Worm (Caenorhabditis elegans) whole organism, late embryonic: ENCODE results near the gene ubxn-4.

ENCODE experiments used
- C38D4.7 ChIP-seq: fragments of 200-800 bp; sonication (Bioruptor generic); optimal IDR thresholded peaks from 2 replicates; lab custom pipeline; 2018; ENCODE audit warnings: mild to moderate bottlenecking, missing genetic modification characterization, moderate library complexity, missing compliant biosample characterization
- ahr-1 ChIP-seq: sonication (generic microtip); optimal IDR thresholded peaks from 2 replicates; lab custom pipeline; 2016; ENCODE audit warnings: missing genetic modification characterization, missing compliant biosample characterization
- ceh-2 ChIP-seq: sonication (generic microtip); optimal IDR thresholded peaks from 2 replicates; lab custom pipeline; 2016; ENCODE audit warnings: missing genotype, missing genetic modification characterization, missing compliant biosample characterization
- ceh-30 ChIP-seq: fragments of 150-350 bp; optimal IDR thresholded peaks from 2 replicates; lab custom pipeline; 2014; ENCODE audit warnings: missing biosample characterization, missing genetic modification characterization
- ceh-31 ChIP-seq: sonication (generic microtip); optimal IDR thresholded peaks from 2 replicates; lab custom pipeline; 2016; ENCODE audit warnings: missing genetic modification characterization, missing compliant biosample characterization
- ceh-48 ChIP-seq: sonication (generic microtip); optimal IDR thresholded peaks from 2 replicates; lab custom pipeline; 2016; ENCODE audit warnings: missing genetic modification characterization, inconsistent platforms, missing compliant biosample characterization
- ceh-6 ChIP-seq: fragments of 200-800 bp; sonication (Bioruptor generic); optimal IDR thresholded peaks from 2 replicates; lab custom pipeline; 2018; ENCODE audit warnings: mild to moderate bottlenecking, missing genetic modification characterization, missing compliant biosample characterization
- dmd-4 ChIP-seq: sonication (generic microtip); optimal IDR thresholded peaks from 2 replicates; lab custom pipeline; 2016; ENCODE audit warnings: borderline replicate concordance, missing genetic modification characterization, missing compliant biosample characterization
- dve-1 ChIP-seq: sonication (generic microtip); optimal IDR thresholded peaks from 2 replicates; lab custom pipeline; 2017; ENCODE audit warnings: antibody characterized with exemption, mild to moderate bottlenecking, missing genetic modification characterization, missing compliant biosample characterization
- elt-2 ChIP-seq: sonication (generic microtip); optimal IDR thresholded peaks from 2 replicates; lab custom pipeline; 2016; ENCODE audit warnings: missing genetic modification reagents, missing genetic modification characterization, missing compliant biosample characterization
- elt-4 ChIP-seq: sonication (generic microtip); optimal IDR thresholded peaks from 2 replicates; lab custom pipeline; 2016; ENCODE audit warnings: missing genetic modification characterization, missing compliant biosample characterization
- eyg-1 ChIP-seq: sonication (generic microtip); optimal IDR thresholded peaks from 2 replicates; lab custom pipeline; 2016; ENCODE audit warnings: missing genotype, missing genetic modification characterization, missing compliant biosample characterization
- fkh-10 ChIP-seq: fragments of 150-350 bp; optimal IDR thresholded peaks from 2 replicates; lab custom pipeline; 2014; ENCODE audit warnings: missing biosample characterization, missing genetic modification reagents, missing genetic modification characterization
- fkh-6 ChIP-seq: sonication (generic microtip); optimal IDR thresholded peaks from 2 replicates; lab custom pipeline; 2016; ENCODE audit warnings: missing genetic modification characterization, missing compliant biosample characterization
- hlh-6 ChIP-seq: sonication (generic microtip); optimal IDR thresholded peaks from 2 replicates; lab custom pipeline; 2016; ENCODE audit warnings: missing genotype, missing genetic modification characterization, missing compliant biosample characterization
- hlh-8 ChIP-seq: sonication (generic microtip); optimal IDR thresholded peaks from 2 replicates; lab custom pipeline; 2016; ENCODE audit warnings: missing genotype, missing genetic modification characterization, missing compliant biosample characterization
- lin-11 ChIP-seq: fragments of 200-800 bp; sonication (Bioruptor generic); optimal IDR thresholded peaks from 2 replicates; lab custom pipeline; 2018; ENCODE audit warnings: mild to moderate bottlenecking, missing genetic modification characterization, missing compliant biosample characterization
- mec-3 ChIP-seq: sonication (generic microtip); optimal IDR thresholded peaks from 2 replicates; lab custom pipeline; 2016; ENCODE audit warnings: borderline replicate concordance, missing genetic modification characterization, missing compliant biosample characterization
- nfya-1 ChIP-seq: sonication (generic microtip); optimal IDR thresholded peaks from 2 replicates; lab custom pipeline; 2017; ENCODE audit warnings: missing genetic modification characterization, mild to moderate bottlenecking, missing compliant biosample characterization, antibody characterized with exemption, moderate library complexity
- nhr-232 ChIP-seq: sonication (generic microtip); optimal IDR thresholded peaks from 2 replicates; lab custom pipeline; 2016; ENCODE audit warnings: missing genetic modification characterization, missing compliant biosample characterization
- npax-4 ChIP-seq: sonication (generic microtip); optimal IDR thresholded peaks from 2 replicates; lab custom pipeline; 2016; ENCODE audit warnings: missing genetic modification characterization, missing compliant biosample characterization
- pat-9 ChIP-seq: fragments of 200-800 bp; sonication (Bioruptor generic); optimal IDR thresholded peaks from 2 replicates; lab custom pipeline; 2018; ENCODE audit warnings: mild to moderate bottlenecking, missing genetic modification characterization, moderate library complexity, missing compliant biosample characterization
- pha-2 ChIP-seq: sonication (generic microtip); optimal IDR thresholded peaks from 2 replicates; lab custom pipeline; 2017; ENCODE audit warnings: mild to moderate bottlenecking, missing genetic modification characterization, missing compliant biosample characterization
- pha-4 ChIP-seq: fragments of 150-350 bp; optimal IDR thresholded peaks from 2 replicates; lab custom pipeline; 2018; ENCODE audit warnings: missing biosample characterization, missing genetic modification reagents, missing genetic modification characterization
- pros-1 ChIP-seq: fragments of 150-350 bp; optimal IDR thresholded peaks from 2 replicates; lab custom pipeline; 2014; ENCODE audit warnings: missing biosample characterization, missing genetic modification reagents, missing genetic modification characterization
- ref-2 ChIP-seq: sonication (generic microtip); optimal IDR thresholded peaks from 2 replicates; lab custom pipeline; 2016; ENCODE audit warnings: missing genetic modification characterization, missing compliant biosample characterization
- rnt-1 ChIP-seq: sonication (generic microtip); optimal IDR thresholded peaks from 2 replicates; lab custom pipeline; 2016; ENCODE audit warnings: missing genetic modification characterization, missing compliant biosample characterization
- syd-9 ChIP-seq: sonication (generic microtip); optimal IDR thresholded peaks from 2 replicates; lab custom pipeline; 2016; ENCODE audit warnings: mild to moderate bottlenecking, missing genetic modification characterization, moderate library complexity, missing compliant biosample characterization
- ttx-3 ChIP-seq: sonication (generic microtip); optimal IDR thresholded peaks from 2 replicates; lab custom pipeline; 2016; ENCODE audit warnings: missing genetic modification reagents, missing genetic modification characterization, missing compliant biosample characterization
- unc-42 ChIP-seq: sonication (generic microtip); optimal IDR thresholded peaks from 2 replicates; lab custom pipeline; 2016; ENCODE audit warnings: missing genotype, missing genetic modification characterization, missing compliant biosample characterization
- zip-5 ChIP-seq: sonication (generic microtip); optimal IDR thresholded peaks from 2 replicates; lab custom pipeline; 2016; ENCODE audit warnings: missing genetic modification characterization, missing compliant biosample characterization
- ztf-16 ChIP-seq: sonication (generic microtip); optimal IDR thresholded peaks from 2 replicates; lab custom pipeline; 2017; ENCODE audit warnings: missing genetic modification characterization, missing compliant biosample characterization

The ubxn-4 gene

DNA sequence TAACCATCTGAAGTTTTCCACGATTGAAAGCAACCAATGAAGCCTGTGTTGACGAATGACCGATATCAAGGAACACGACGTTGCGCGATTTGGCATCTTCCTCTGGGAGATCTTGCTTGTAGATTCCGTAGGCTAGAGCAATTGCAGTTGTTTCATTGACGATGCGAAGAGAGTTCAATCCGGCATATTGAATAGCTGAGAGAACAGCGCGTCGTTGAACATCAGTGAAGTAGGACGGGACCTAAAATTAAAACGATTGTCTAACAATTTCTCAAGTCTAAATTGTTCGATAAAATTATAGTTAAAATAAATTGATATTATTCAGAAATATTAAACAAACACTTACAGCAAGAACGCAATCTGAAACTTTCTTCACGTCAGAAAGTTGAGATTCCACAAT is 40.7 kb upstream of the ubxn-4 start:
- TF ChIP-seq zip-5 (tag; lab: Kevin White, UChicago) = no peak
- TF ChIP-seq ceh-6 = no peak
- no peak for TF ChIP-seq hlh-6
- TF ChIP-seq ttx-3 (tag; lab: Kevin White, UChicago) = no peak
- TF ChIP-seq, all 69 proteins: peak for 0

DNA sequence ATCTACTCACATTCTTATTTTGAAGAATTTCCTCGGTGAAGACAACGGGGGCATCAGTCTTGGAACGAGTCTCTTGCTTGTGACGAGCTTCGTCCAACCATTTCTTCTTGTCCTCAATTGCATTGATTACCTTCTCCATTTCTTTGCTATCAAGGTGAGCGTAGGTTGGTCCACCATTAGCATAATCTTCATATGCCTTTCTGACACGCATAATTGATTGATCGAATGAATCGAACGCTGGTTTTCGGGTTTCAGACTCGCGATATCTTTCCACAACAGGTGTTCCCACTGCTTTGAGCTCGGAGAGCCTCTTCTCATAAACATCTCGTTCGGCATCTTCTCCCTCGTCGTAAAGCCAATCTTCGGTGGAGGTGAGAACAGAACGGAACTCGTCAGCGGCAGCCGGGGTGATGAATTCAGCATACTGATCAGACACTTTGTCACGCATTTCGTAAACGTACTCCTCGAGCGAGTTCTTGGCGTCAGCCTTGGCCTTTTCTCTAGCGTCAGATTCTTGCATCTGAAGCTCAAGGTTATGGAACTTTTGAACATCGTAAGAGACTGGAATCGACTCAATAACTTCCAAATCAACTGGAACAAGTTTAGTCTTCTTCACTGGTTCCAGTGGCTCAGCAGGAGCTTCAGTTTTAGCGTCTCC is 39.2 kb upstream of the ubxn-4 start:
- no peak for TF ChIP-seq pros-1 (tag; lab: Kevin White, UChicago)
- no peak for TF ChIP-seq ceh-6
- TF ChIP-seq ceh-2 (tag; lab: Kevin White, UChicago) = no peak
- no peak for TF ChIP-seq pha-4
- TF ChIP-seq ceh-48 (tag; lab: Kevin White, UChicago) = no peak
- TF ChIP-seq ceh-31 = no peak
- no peak for TF ChIP-seq dve-1 (tag; lab: Kevin White, UChicago)
- no peak for TF ChIP-seq ref-2 (tag; lab: Kevin White, UChicago)

DNA sequence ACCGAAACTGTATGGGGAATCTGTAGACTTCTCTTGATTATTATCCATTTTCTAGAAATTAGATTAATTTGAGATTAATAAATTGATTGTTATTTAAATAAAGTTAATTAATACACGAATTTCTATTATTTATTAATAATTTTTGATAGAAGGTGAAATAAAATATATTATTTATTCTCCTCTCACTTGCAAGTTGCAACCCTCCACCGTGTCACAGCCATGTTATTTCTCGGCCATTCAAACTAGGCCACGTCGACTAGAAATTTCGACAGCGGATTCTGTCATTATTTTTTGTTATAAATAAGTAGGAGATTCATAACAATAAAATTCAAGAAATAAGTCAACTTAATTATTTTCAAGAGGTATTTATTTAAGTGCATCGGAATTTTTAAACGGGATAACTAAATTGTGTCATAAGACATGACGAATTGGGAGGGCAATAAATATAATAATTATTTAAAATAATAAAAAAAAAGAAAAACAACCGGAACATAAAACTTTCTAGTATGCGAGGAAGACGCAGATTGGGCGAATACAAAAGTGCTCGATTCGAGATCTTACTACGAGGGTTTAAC is 38.3 kb upstream of the ubxn-4 start, which contains the start of gene ufbp-1:
TSS of gene ufbp-1 (minus strand) at position 51 of the 575 bp plus-strand sequence.
- TF ChIP-seq hlh-8 (tag; lab: Kevin White, UChicago) = no peak
- TF ChIP-seq mec-3 (tag; lab: Kevin White, UChicago) = no peak
- peak; percentile 82 for TF ChIP-seq ceh-30 (tag; lab: Kevin White, UChicago)
- peak; percentile 22 for TF ChIP-seq nfya-1
- no peak for TF ChIP-seq syd-9 (tag; lab: Kevin White, UChicago)

DNA sequence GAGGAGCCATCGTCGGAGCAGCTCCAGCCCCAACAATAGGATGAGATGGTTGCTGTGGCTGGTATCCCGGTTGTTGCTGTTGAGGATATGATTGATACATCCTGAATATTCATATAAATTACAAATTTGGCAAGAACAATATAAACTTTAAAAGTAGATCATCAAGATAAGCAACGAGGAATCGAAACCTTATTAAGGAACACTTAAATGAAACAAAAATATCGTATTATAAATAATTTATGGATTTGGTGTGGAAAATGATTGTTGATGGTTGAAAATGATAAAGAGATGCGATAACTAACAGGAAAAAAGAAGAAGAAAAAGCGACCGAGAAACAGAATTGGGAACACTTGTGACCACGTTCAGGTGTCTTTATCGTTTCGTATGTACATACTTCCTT is 34.0 kb upstream of the ubxn-4 start, which contains the start of gene pqn-96:
TSS of gene pqn-96 (minus strand) at position 101 of the 400 bp plus-strand sequence.
- TF ChIP-seq unc-42 = no peak
- no peak for TF ChIP-seq ceh-31
- no peak for TF ChIP-seq eyg-1 (tag; lab: Kevin White, UChicago)
- no peak for TF ChIP-seq dmd-4
- TF ChIP-seq elt-2 (tag; lab: Kevin White, UChicago) = no peak
- no peak for TF ChIP-seq mec-3 (tag; lab: Kevin White, UChicago)
- no peak for TF ChIP-seq lin-11 (tag; lab: Kevin White, UChicago)
- TF ChIP-seq ztf-16 (tag; lab: Kevin White, UChicago) = no peak
- no peak for TF ChIP-seq pha-2 (tag; lab: Kevin White, UChicago)
- TF ChIP-seq fkh-10 = no peak
- no peak for TF ChIP-seq hlh-6
- no peak for TF ChIP-seq elt-4 (tag; lab: Kevin White, UChicago)
- no peak for TF ChIP-seq pat-9

DNA sequence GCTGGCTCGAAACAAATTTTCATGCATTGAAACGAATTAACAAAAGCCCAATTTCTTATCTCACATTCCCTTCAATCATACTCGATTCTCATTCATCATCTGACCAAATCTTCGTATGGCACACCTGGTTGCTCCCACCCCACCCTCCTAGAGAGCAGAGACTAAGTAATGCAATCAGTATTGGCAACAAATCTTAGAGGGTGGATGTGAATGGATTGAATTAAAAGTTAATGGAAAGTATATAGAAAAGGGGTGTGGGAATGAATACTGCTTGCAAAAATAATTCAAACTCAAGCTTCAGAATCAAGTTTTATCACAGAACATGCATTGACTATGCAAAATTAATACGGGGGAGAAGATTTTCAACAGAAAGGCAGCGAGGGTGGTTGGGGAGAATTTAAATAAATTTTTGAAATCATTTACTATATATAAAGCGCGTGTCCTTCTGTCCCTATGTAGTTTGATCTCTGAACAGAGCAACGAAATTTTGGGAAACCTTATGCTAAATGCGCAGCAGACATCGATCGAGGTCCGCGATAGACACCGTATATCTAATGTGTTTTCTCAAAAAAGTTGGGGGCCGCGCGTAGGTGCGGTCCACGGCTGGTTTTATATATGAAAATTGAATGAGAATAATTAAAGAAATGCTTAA is 32.5 kb upstream of the ubxn-4 start:
- TF ChIP-seq nfya-1 (no peak), unc-42 (no peak), npax-4 (tag; lab: Kevin White, UChicago) (no peak), dmd-4 (no peak), nhr-232 (tag; lab: Kevin White, UChicago) (no peak), rnt-1 (tag; lab: Kevin White, UChicago) (no peak), elt-4 (tag; lab: Kevin White, UChicago) (no peak), hlh-6 (no peak), ahr-1 (no peak), fkh-6 (tag; lab: Kevin White, UChicago) (no peak), C38D4.7 (GFP tag; lab: Kevin White, UChicago) (no peak)
- TF ChIP-seq, all 69 proteins: peak for 0
